Fruit fly (Drosophila melanogaster) whole organism, embryonic: ENCODE data around the gene RunxB.
"Not testable (repeated sequence)": the region's sequence is repeated elsewhere in the genome, so short reads cannot be mapped to it uniquely, and the experiment has no call there.

Source experiments
- CG11723 ChIP-seq: fragments of 200-800 bp; sonication (Bioruptor generic); optimal IDR thresholded peaks from 2 replicates; lab custom pipeline; 2017; ENCODE audit warnings: missing biosample characterization, mild to moderate bottlenecking, missing genetic modification characterization
- CG12071 ChIP-seq: fragments of 200-800 bp; sonication (Bioruptor generic); optimal IDR thresholded peaks from 3 replicates; lab custom pipeline; 2018; ENCODE audit warnings: missing biosample characterization, mild to moderate bottlenecking, missing genetic modification characterization
- CG12236 ChIP-seq: fragments of 200-800 bp; sonication (Bioruptor generic); optimal IDR thresholded peaks from 2 replicates; lab custom pipeline; 2016; ENCODE audit warnings: missing biosample characterization, missing genetic modification characterization
- CG12659 ChIP-seq: fragments of 200-800 bp; sonication (Bioruptor generic); optimal IDR thresholded peaks from 3 replicates; lab custom pipeline; 2017; ENCODE audit warnings: mild to moderate bottlenecking, missing biosample characterization, missing genetic modification reagents, missing genetic modification characterization
- CG13894 ChIP-seq: fragments of 200-800 bp; sonication (Bioruptor generic); optimal IDR thresholded peaks from 3 replicates; lab custom pipeline; 2018; ENCODE audit warnings: missing biosample characterization, mild to moderate bottlenecking, missing genetic modification characterization, moderate library complexity
- CG17328 ChIP-seq: fragments of 200-800 bp; sonication (Bioruptor generic); IDR thresholded peaks from 2 replicates; pipeline ENCODE4 v1.3.6; 2022; ENCODE audit warnings: missing biosample characterization, missing genetic modification characterization
- CG17385 ChIP-seq: fragments of 200-800 bp; sonication (Bioruptor generic); optimal IDR thresholded peaks from 3 replicates; lab custom pipeline; 2018; ENCODE audit warnings: missing biosample characterization, mild to moderate bottlenecking, missing genetic modification characterization
- CG17912 ChIP-seq: fragments of 200-800 bp; sonication (Bioruptor generic); optimal IDR thresholded peaks from 2 replicates; lab custom pipeline; 2018; ENCODE audit warnings: missing biosample characterization, mild to moderate bottlenecking, missing genetic modification characterization
- CG1832 ChIP-seq: fragments of 200-800 bp; sonication (Bioruptor generic); optimal IDR thresholded peaks from 2 replicates; lab custom pipeline; 2017; ENCODE audit warnings: missing biosample characterization, mild to moderate bottlenecking, missing genetic modification characterization, inconsistent platforms
- CG18599 ChIP-seq: fragments of 200-800 bp; sonication (Bioruptor generic); optimal IDR thresholded peaks from 3 replicates; lab custom pipeline; 2017; ENCODE audit warnings: missing biosample characterization, missing genetic modification characterization, mild to moderate bottlenecking, moderate library complexity, missing genetic modification reagents
- CG2129 ChIP-seq: fragments of 200-800 bp; sonication (Bioruptor generic); IDR thresholded peaks from 2 replicates; pipeline ENCODE4 v1.3.6; 2022; ENCODE audit warnings: missing biosample characterization, missing genetic modification characterization; ENCODE audit not compliant: partially characterized antibody
- CG32532 ChIP-seq: fragments of 200-800 bp; sonication (Bioruptor generic); IDR thresholded peaks from 2 replicates; pipeline ENCODE4 v1.3.6; 2022; ENCODE audit warnings: missing biosample characterization, missing genetic modification characterization
- CG3281 ChIP-seq: fragments of 200-800 bp; sonication (Bioruptor generic); optimal IDR thresholded peaks from 3 replicates; lab custom pipeline; 2017; ENCODE audit warnings: missing biosample characterization, mild to moderate bottlenecking, missing genetic modification characterization
- CG4707 ChIP-seq: fragments of 200-800 bp; sonication (Bioruptor generic); optimal IDR thresholded peaks from 2 replicates; lab custom pipeline; 2018; ENCODE audit warnings: missing biosample characterization, mild to moderate bottlenecking, missing genetic modification characterization, moderate library complexity
- CG6683 ChIP-seq: fragments of 200-800 bp; sonication (Bioruptor generic); optimal IDR thresholded peaks from 2 replicates; lab custom pipeline; 2017; ENCODE audit warnings: missing biosample characterization, mild to moderate bottlenecking, missing genetic modification characterization, missing genetic modification reagents
- CG6791 ChIP-seq: fragments of 200-800 bp; sonication (Bioruptor generic); IDR thresholded peaks from 3 replicates; pipeline ENCODE4 v1.3.6; 2022; ENCODE audit warnings: missing biosample characterization, missing genetic modification characterization; ENCODE audit not compliant: partially characterized antibody
- CG8765 ChIP-seq: fragments of 200-800 bp; sonication (Bioruptor generic); IDR thresholded peaks from 2 replicates; pipeline ENCODE4 v1.3.6; 2022; ENCODE audit warnings: missing biosample characterization, missing genetic modification characterization
- D19B ChIP-seq: fragments of 200-800 bp; sonication (Bioruptor generic); optimal IDR thresholded peaks from 2 replicates; lab custom pipeline; 2017; ENCODE audit warnings: missing biosample characterization, mild to moderate bottlenecking, missing genetic modification characterization
- Dfd ChIP-seq, 2 experiments: fragments of >200 bp; optimal IDR thresholded peaks; 2 replicates each; lab custom pipeline; 2017; ENCODE audit warnings: missing biosample characterization in 2 of 2, missing genetic modification characterization in 2 of 2
- Doc2 ChIP-seq: fragments of 200-800 bp; sonication (Bioruptor generic); IDR thresholded peaks from 2 replicates; pipeline ENCODE4 v1.3.6; 2022; ENCODE audit warnings: missing biosample characterization, missing genetic modification characterization
- Dref ChIP-seq: fragments of 200-800 bp; sonication (Bioruptor generic); IDR thresholded peaks from 2 replicates; pipeline ENCODE4 v1.3.6; 2022; ENCODE audit warnings: missing biosample characterization, missing genetic modification characterization
- ERR ChIP-seq: fragments of 200-800 bp; sonication (Bioruptor generic); optimal IDR thresholded peaks from 2 replicates; lab custom pipeline; 2016; ENCODE audit warnings: missing biosample characterization, missing genetic modification characterization
- Fer1 ChIP-seq: fragments of 200-800 bp; sonication (Bioruptor generic); optimal IDR thresholded peaks from 2 replicates; lab custom pipeline; 2017; ENCODE audit warnings: missing biosample characterization, mild to moderate bottlenecking, missing genetic modification characterization
- HHEX ChIP-seq: fragments of 200-800 bp; sonication (Bioruptor generic); optimal IDR thresholded peaks from 3 replicates; lab custom pipeline; 2017; ENCODE audit warnings: missing biosample characterization, mild to moderate bottlenecking, missing genetic modification characterization, missing genetic modification reagents
- Hsf ChIP-seq: fragments of 200-800 bp; sonication (Bioruptor generic); optimal IDR thresholded peaks from 3 replicates; lab custom pipeline; 2016; ENCODE audit warnings: missing biosample characterization, missing genetic modification characterization
- Nf-YB ChIP-seq: fragments of 200-800 bp; sonication (Bioruptor generic); optimal IDR thresholded peaks from 3 replicates; lab custom pipeline; 2019; ENCODE audit warnings: missing biosample characterization, mild to moderate bottlenecking, missing genetic modification characterization, moderate library complexity
- Nf-YC ChIP-seq: fragments of 200-800 bp; optimal IDR thresholded peaks from 3 replicates; lab custom pipeline; 2019; ENCODE audit warnings: missing biosample characterization, mild to moderate bottlenecking, missing genetic modification characterization, moderate library complexity
- Pdp1 ChIP-seq, 2 experiments: fragments of 200-800 bp; sonication (Bioruptor generic); optimal IDR thresholded peaks; 3 replicates each; lab custom pipeline; 2016; ENCODE audit warnings: missing biosample characterization in 2 of 2, missing genetic modification characterization in 2 of 2, mild to moderate bottlenecking in 1 of 2, moderate library complexity in 1 of 2
- Sry-β ChIP-seq: fragments of 200-800 bp; sonication (Bioruptor generic); optimal IDR thresholded peaks from 2 replicates; lab custom pipeline; 2018; ENCODE audit warnings: missing biosample characterization, mild to moderate bottlenecking, missing genetic modification characterization, moderate library complexity
- TFAM ChIP-seq: fragments of 200-800 bp; sonication (Bioruptor generic); optimal IDR thresholded peaks from 2 replicates; lab custom pipeline; 2017; ENCODE audit warnings: missing biosample characterization, missing genetic modification characterization, inconsistent platforms
- Trl ChIP-seq, 3 experiments: fragments of >200 bp in 2 of 3; fragments of 200-800 bp in 1 of 3; sonication (Bioruptor generic) in 1 of 3; optimal IDR thresholded peaks; 2 replicates in 1 of 3; 3 replicates in 2 of 3; lab custom pipeline; 2016 to 2017; ENCODE audit warnings: missing biosample characterization in 1 of 3, missing genetic modification characterization in 1 of 3
- ase ChIP-seq: fragments of 200-800 bp; sonication (Bioruptor generic); IDR thresholded peaks from 3 replicates; pipeline ENCODE4 v1.3.6; 2022; ENCODE audit warnings: missing biosample characterization, missing genetic modification characterization
- caup ChIP-seq: fragments of 200-800 bp; sonication (Bioruptor generic); optimal IDR thresholded peaks from 3 replicates; lab custom pipeline; 2017; ENCODE audit warnings: missing biosample characterization, mild to moderate bottlenecking, missing genetic modification characterization, moderate library complexity; ENCODE audit not compliant: severe bottlenecking
- da ChIP-seq: fragments of 200-800 bp; sonication (Bioruptor generic); optimal IDR thresholded peaks from 2 replicates; lab custom pipeline; 2016; ENCODE audit warnings: missing biosample characterization, missing genetic modification characterization
- dysf ChIP-seq: fragments of 200-800 bp; sonication (Bioruptor generic); IDR thresholded peaks from 3 replicates; pipeline ENCODE4 v1.3.6; 2022; ENCODE audit warnings: missing biosample characterization, missing genetic modification characterization
- ewg ChIP-seq: fragments of 200-800 bp; sonication (Bioruptor generic); optimal IDR thresholded peaks from 3 replicates; lab custom pipeline; 2017; ENCODE audit warnings: mild to moderate bottlenecking, missing biosample characterization, missing genetic modification reagents, missing genetic modification characterization
- ftz-f1 ChIP-seq: fragments of 200-800 bp; sonication (Bioruptor generic); optimal IDR thresholded peaks from 2 replicates; lab custom pipeline; 2016; ENCODE audit warnings: missing biosample characterization, missing genetic modification characterization
- gcm2 ChIP-seq: fragments of 200-800 bp; sonication (Bioruptor generic); optimal IDR thresholded peaks from 2 replicates; lab custom pipeline; 2016; ENCODE audit warnings: missing biosample characterization, missing genetic modification characterization
- nerfin-1 ChIP-seq: fragments of 200-800 bp; sonication (Bioruptor generic); optimal IDR thresholded peaks from 3 replicates; lab custom pipeline; 2019; ENCODE audit warnings: missing biosample characterization, mild to moderate bottlenecking, missing genetic modification characterization, moderate library complexity
- pnt ChIP-seq: fragments of 200-800 bp; sonication (Bioruptor generic); optimal IDR thresholded peaks from 3 replicates; lab custom pipeline; 2016; ENCODE audit warnings: missing biosample characterization, missing genetic modification characterization
- pum ChIP-seq: fragments of 200-800 bp; sonication (Bioruptor generic); optimal IDR thresholded peaks from 2 replicates; lab custom pipeline; 2016; ENCODE audit warnings: missing biosample characterization, missing genetic modification characterization
- row ChIP-seq: fragments of 200-800 bp; sonication (Bioruptor generic); IDR thresholded peaks from 3 replicates; pipeline ENCODE4 v1.3.6; 2022; ENCODE audit warnings: missing biosample characterization, missing genetic modification characterization
- scrt ChIP-seq: fragments of 200-800 bp; sonication (Bioruptor generic); optimal IDR thresholded peaks from 2 replicates; lab custom pipeline; 2018; ENCODE audit warnings: missing biosample characterization, mild to moderate bottlenecking, missing genetic modification characterization, moderate library complexity
- tap ChIP-seq: fragments of 200-800 bp; optimal IDR thresholded peaks from 3 replicates; lab custom pipeline; 2019; ENCODE audit warnings: missing biosample characterization, mild to moderate bottlenecking, missing genetic modification characterization, moderate library complexity
- trem ChIP-seq: fragments of 200-800 bp; optimal IDR thresholded peaks from 3 replicates; lab custom pipeline; 2019; ENCODE audit warnings: missing biosample characterization, mild to moderate bottlenecking, missing genetic modification characterization, moderate library complexity
- wdn ChIP-seq: fragments of 200-800 bp; sonication (Bioruptor generic); IDR thresholded peaks from 2 replicates; pipeline ENCODE4 v1.3.6; 2022; ENCODE audit warnings: missing biosample characterization, missing genetic modification characterization
- zfh1 ChIP-seq: fragments of 200-800 bp; sonication (Bioruptor generic); IDR thresholded peaks from 3 replicates; pipeline ENCODE4 v1.3.6; 2022; ENCODE audit warnings: missing biosample characterization, missing genetic modification characterization

RunxB gene

dm6 chrX:20524754-20525236 lies 13.5 kb upstream of the RunxB start, which contains the start of gene Tak1 (continued):
- peak; percentile 21 for TF ChIP-seq ftz-f1 (GFP tag; lab: Kevin White, UChicago)
- TF ChIP-seq CG4707, result no peak
- TF ChIP-seq CG3281 (GFP tag; lab: Kevin White, UChicago), result no peak
- no peak for TF ChIP-seq gcm2 (GFP tag; lab: Kevin White, UChicago)
- TF ChIP-seq ERR (GFP tag; lab: Kevin White, UChicago), result no peak
- TF ChIP-seq da (GFP tag; lab: Kevin White, UChicago), result no peak
- peak; percentile 84 for TF ChIP-seq Dref
- peak; percentile 51 for TF ChIP-seq pnt
- peak; percentile 60 for TF ChIP-seq pum (GFP tag; lab: Kevin White, UChicago)
- peak; percentile 88 for TF ChIP-seq CG32532
- peak; percentile 12; the same call in 1 of the 2 replicates for TF ChIP-seq CG8765 (GFP tag; lab: Robert Waterston, UW)
- peak; percentile 74 for TF ChIP-seq CG12659 (GFP tag; lab: Kevin White, UChicago)
- TF ChIP-seq Pdp1 (GFP tag; optimal IDR thresholded peaks at IDR 0.05; lab: Kevin White, UChicago), result peak; percentile 1 to 52
- peak; percentile 76 for TF ChIP-seq CG6791 (GFP tag; lab: Robert Waterston, UW)
- peak; percentile 69 for TF ChIP-seq Hsf (GFP tag; lab: Kevin White, UChicago)
- TF ChIP-seq Fer1 (GFP tag; lab: Kevin White, UChicago), result peak; percentile 36

dm6 chrX:20527331-20527730 lies 11.0 kb upstream of the RunxB start, which contains the start of gene CG42579:
TSS of gene CG42579 (plus strand) at chrX:20527631.
- not testable (repeated sequence) for TF ChIP-seq CG18599 (GFP tag; lab: Kevin White, UChicago); Dfd (GFP tag; optimal IDR thresholded peaks at IDR 0.05; lab: Kevin White, UChicago); CG2129 (GFP tag; lab: Robert Waterston, UW)

dm6 chrX:20536112-20536511 lies 2.2 kb upstream of the RunxB start:
- no peak for TF ChIP-seq Trl (optimal IDR thresholded peaks at IDR 0.05; lab: Kevin White, UChicago)
- no peak for TF ChIP-seq Trl (GFP tag; optimal IDR thresholded peaks at IDR 0.05; lab: Kevin White, UChicago)
- TF ChIP-seq ewg, result peak; percentile 11
- no peak for TF ChIP-seq Doc2 (GFP tag; lab: Robert Waterston, UW)
- no peak for TF ChIP-seq row (GFP tag; lab: Robert Waterston, UW)
- no peak for TF ChIP-seq wdn (GFP tag; lab: Robert Waterston, UW)
- TF ChIP-seq CG6683 (GFP tag; lab: Kevin White, UChicago), result no peak
- TF ChIP-seq Nf-YC, result peak; percentile 94
- no peak for TF ChIP-seq CG32532
- no peak for TF ChIP-seq CG17385 (GFP tag; lab: Kevin White, UChicago)
- no peak for TF ChIP-seq CG17912 (GFP tag; lab: Kevin White, UChicago)
- TF ChIP-seq CG12236 (GFP tag; lab: Kevin White, UChicago), result no peak
- TF ChIP-seq trem (tag; lab: Kevin White, UChicago), result no peak
- no peak for TF ChIP-seq scrt (GFP tag; lab: Kevin White, UChicago)
- TF ChIP-seq Sry-β (GFP tag; lab: Kevin White, UChicago), result no peak
- TF ChIP-seq tap, result no peak
- TF ChIP-seq D19B (GFP tag; lab: Kevin White, UChicago), result no peak
- no peak for TF ChIP-seq CG13894 (tag; lab: Kevin White, UChicago)
- TF ChIP-seq TFAM (GFP tag; lab: Kevin White, UChicago), result no peak
- no peak for TF ChIP-seq caup (GFP tag; lab: Kevin White, UChicago)
- no peak for TF ChIP-seq CG1832 (GFP tag; lab: Kevin White, UChicago)
- no peak for TF ChIP-seq CG12071
- no peak for TF ChIP-seq CG17328 (GFP tag; lab: Robert Waterston, UW)
- TF ChIP-seq dysf, result no peak
- TF ChIP-seq Nf-YB (GFP tag; lab: Kevin White, UChicago), result peak; percentile 92
- TF ChIP-seq zfh1 (GFP tag; lab: Robert Waterston, UW), result no peak
- peak; percentile 9 for TF ChIP-seq nerfin-1
- no peak for TF ChIP-seq CG11723
- TF ChIP-seq ase, result no peak
- no peak for TF ChIP-seq HHEX
- no peak for TF ChIP-seq ERR (GFP tag; lab: Kevin White, UChicago)
